Worm (Caenorhabditis elegans) whole organism, mixed stage, embryonic: ENCODE results near the gene C53A5.11.

Experiments used
- blmp-1 ChIP-seq: fragments of 150-350 bp; optimal IDR thresholded peaks from 2 replicates; lab custom pipeline; 2014; ENCODE audit warnings: missing biosample characterization, missing genetic modification characterization
- nhr-12 ChIP-seq: fragments of 150-350 bp; optimal IDR thresholded peaks from 2 replicates; lab custom pipeline; 2014; ENCODE audit warnings: missing biosample characterization, missing genetic modification characterization
- nhr-237 ChIP-seq: fragments of 150-350 bp; optimal IDR thresholded peaks from 2 replicates; lab custom pipeline; 2014; ENCODE audit warnings: missing biosample characterization, missing genetic modification characterization
- pha-4 ChIP-seq: fragments of 150-350 bp; optimal IDR thresholded peaks from 2 replicates; lab custom pipeline; 2018; ENCODE audit warnings: missing biosample characterization, missing genetic modification reagents, missing genetic modification characterization
- ztf-11 ChIP-seq: fragments of 150-350 bp; optimal IDR thresholded peaks from 2 replicates; lab custom pipeline; 2014; ENCODE audit warnings: missing biosample characterization, missing genetic modification characterization

- TF ChIP-seq pha-4 (tag; lab: Kevin White, UChicago) (no peak), nhr-12 (tag; lab: Kevin White, UChicago) (no peak), ztf-11 (tag; lab: Kevin White, UChicago) (no peak), nhr-237 (tag; lab: Kevin White, UChicago) (no peak), blmp-1 (tag; lab: Kevin White, UChicago) (no peak)
These were observed 21.8 kb upstream of the C53A5.11 start for ce11 chrV:14540932-14541331.
